Worm (Caenorhabditis elegans) whole organism, L4/young adult: Measurements from ENCODE around the gene Y79H2A.3.

ENCODE experiments used
- W03F9.2 ChIP-seq: fragments of 150-350 bp; optimal IDR thresholded peaks from 2 replicates; lab custom pipeline; 2014; ENCODE audit warnings: missing biosample characterization, missing genetic modification characterization
- dao-5 ChIP-seq: sonication (generic microtip); optimal IDR thresholded peaks from 2 replicates; lab custom pipeline; 2016; ENCODE audit warnings: missing genotype, missing genetic modification characterization, moderate library complexity, missing compliant biosample characterization
- him-1 ChIP-seq: sonication (generic microtip); optimal IDR thresholded peaks from 2 replicates; lab custom pipeline; 2016; ENCODE audit warnings: missing genotype, missing genetic modification reagents, missing genetic modification characterization, missing compliant biosample characterization

ce11 chrIII:12022281-12022680, 29.8 kb downstream of the Y79H2A.3 start:
- no peak for TF ChIP-seq him-1 (tag; lab: Kevin White, UChicago)
- TF ChIP-seq dao-5 (tag; lab: Kevin White, UChicago), result no peak
- no peak for TF ChIP-seq W03F9.2 (tag; lab: Kevin White, UChicago)
